Worm (Caenorhabditis elegans): ENCODE measurements around the gene ZC443.3.

DNA sequence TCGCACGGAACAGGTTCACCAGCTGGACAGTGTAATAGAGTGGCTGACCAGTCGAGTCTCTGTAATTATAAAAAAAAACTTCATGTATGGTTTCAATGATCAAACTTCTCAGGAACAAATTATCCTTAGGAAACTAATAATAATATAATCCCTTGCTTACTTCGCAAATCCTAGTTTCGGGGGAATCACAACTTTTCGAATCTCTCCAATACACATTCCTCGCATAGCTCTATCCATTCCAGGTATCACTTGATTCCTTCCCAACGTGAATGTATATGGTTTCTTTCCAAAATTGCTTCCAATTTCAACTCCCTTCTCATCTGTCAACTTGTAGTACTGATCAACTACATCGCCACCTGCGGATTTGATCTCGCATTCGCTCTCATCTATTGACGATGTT is 27.6 kb downstream of the ZC443.3 start:
- TF ChIP-seq ceh-9 (tag; optimal IDR thresholded peaks at IDR 0.05) (no peak), ceh-14 (tag; optimal IDR thresholded peaks at IDR 0.05) (no peak), elt-2 (tag; optimal IDR thresholded peaks at IDR 0.05) (no peak)

All from whole organism, late embryonic.